Worm (Caenorhabditis elegans): ENCODE results near the gene ung-1.

ce11 chrIII:11954150-11954549, 19.7 kb downstream of the ung-1 start:
- no peak for TF ChIP-seq unc-39 (tag; optimal IDR thresholded peaks at IDR 0.05)
- no peak for TF ChIP-seq ztf-1 (GFP tag; conservative IDR thresholded peaks at IDR 0.05)

All from whole organism, L2 larva.